Fruit fly (Drosophila melanogaster) S2 (cell line): ENCODE results near the gene CG45218.

ENCODE experiments used
- CG8478 ChIP-seq: fragments of >200 bp; optimal IDR thresholded peaks from 2 replicates; lab custom pipeline; 2018
- CTCF ChIP-seq, 2 experiments: fragments of >200 bp; optimal IDR thresholded peaks; 2 replicates each; lab custom pipeline; 2018

- TF ChIP-seq CG8478 (no peak), CTCF (optimal IDR thresholded peaks at IDR 0.05; lab: Kevin White, UChicago) (no peak)
These were observed 1.8 kb upstream of the CG45218 start for dm6 chr3R:15292241-15293004.
